Worm (Caenorhabditis elegans) whole organism, early embryonic: ENCODE data around the gene nhr-41.

Experiments used
- B0310.2 ChIP-seq: sonication (generic microtip); optimal IDR thresholded peaks from 2 replicates; lab custom pipeline; 2016; ENCODE audit warnings: mild to moderate bottlenecking, missing genetic modification characterization, missing compliant biosample characterization
- F13C5.2 ChIP-seq: sonication (generic microtip); optimal IDR thresholded peaks from 2 replicates; lab custom pipeline; 2017; ENCODE audit warnings: mild to moderate bottlenecking, missing genetic modification characterization, inconsistent platforms, missing compliant biosample characterization
- aly-1 ChIP-seq: sonication (generic microtip); optimal IDR thresholded peaks from 2 replicates; lab custom pipeline; 2016; ENCODE audit warnings: missing genetic modification characterization, missing compliant biosample characterization
- ama-1 ChIP-seq: fragments of 150-350 bp; optimal IDR thresholded peaks from 2 replicates; lab custom pipeline; 2014
- ceh-13 ChIP-seq: fragments of 200-800 bp; sonication (Bioruptor generic); optimal IDR thresholded peaks from 2 replicates; lab custom pipeline; 2018; ENCODE audit warnings: mild to moderate bottlenecking, missing genetic modification characterization, missing compliant biosample characterization
- ets-7 ChIP-seq: sonication (generic microtip); optimal IDR thresholded peaks from 2 replicates; lab custom pipeline; 2016; ENCODE audit warnings: missing genotype, missing genetic modification characterization, missing compliant biosample characterization
- flt-1 ChIP-seq: fragments of 200-800 bp; sonication (Bioruptor generic); IDR thresholded peaks from 2 replicates; pipeline ENCODE4 v1.3.6; 2022; ENCODE audit warnings: missing genetic modification characterization, missing compliant biosample characterization
- hmbx-1 ChIP-seq: sonication (generic microtip); optimal IDR thresholded peaks from 2 replicates; lab custom pipeline; 2016; ENCODE audit warnings: mild to moderate bottlenecking, missing genetic modification characterization, missing compliant biosample characterization
- hmg-4 ChIP-seq: fragments of 200-800 bp; sonication (Bioruptor generic); optimal IDR thresholded peaks from 2 replicates; lab custom pipeline; 2018; ENCODE audit warnings: mild to moderate bottlenecking, missing genetic modification characterization, missing compliant biosample characterization
- scrt-1 ChIP-seq: fragments of 200-800 bp; sonication (Bioruptor generic); IDR thresholded peaks from 2 replicates; pipeline ENCODE4 v1.3.6; 2022; ENCODE audit warnings: missing genetic modification characterization, missing compliant biosample characterization
- sea-1 ChIP-seq: fragments of 200-800 bp; sonication (Bioruptor generic); conservative IDR thresholded peaks from 2 replicates; pipeline ENCODE4 v1.3.6; 2022; ENCODE audit warnings: missing genetic modification characterization, missing compliant biosample characterization
- tbx-11 ChIP-seq: fragments of 200-800 bp; sonication (Bioruptor generic); IDR thresholded peaks from 2 replicates; pipeline ENCODE4 v1.3.6; 2022; ENCODE audit warnings: missing genetic modification characterization, missing compliant biosample characterization
- tbx-37 ChIP-seq: fragments of 200-800 bp; sonication (Bioruptor generic); conservative IDR thresholded peaks from 2 replicates; pipeline ENCODE4 v1.3.6; 2022; ENCODE audit warnings: missing genetic modification reagents, missing genetic modification characterization, missing compliant biosample characterization

ce11 chrIV:1400016-1400415 lies 14.0 kb downstream of the nhr-41 start:
- TF ChIP-seq sea-1 (GFP tag; lab: Robert Waterston, UW) (no peak), ets-7 (tag; lab: Kevin White, UChicago) (no peak), hmbx-1 (no peak), scrt-1 (GFP tag; lab: Robert Waterston, UW) (no peak), F13C5.2 (no peak), B0310.2 (tag; lab: Kevin White, UChicago) (no peak), aly-1 (no peak), tbx-11 (no peak), ama-1 (lab: Kevin White, UChicago) (no peak), tbx-37 (GFP tag; lab: Robert Waterston, UW) (no peak), flt-1 (no peak), hmg-4 (GFP tag; lab: Kevin White, UChicago) (no peak), ceh-13 (GFP tag; lab: Kevin White, UChicago) (no peak)
